Worm (Caenorhabditis elegans): ENCODE results near the gene vhl-1.
A peak's percentile ranks its signal among the peaks of the same experiment; 100 is the strongest.

vhl-1 gene

DNA sequence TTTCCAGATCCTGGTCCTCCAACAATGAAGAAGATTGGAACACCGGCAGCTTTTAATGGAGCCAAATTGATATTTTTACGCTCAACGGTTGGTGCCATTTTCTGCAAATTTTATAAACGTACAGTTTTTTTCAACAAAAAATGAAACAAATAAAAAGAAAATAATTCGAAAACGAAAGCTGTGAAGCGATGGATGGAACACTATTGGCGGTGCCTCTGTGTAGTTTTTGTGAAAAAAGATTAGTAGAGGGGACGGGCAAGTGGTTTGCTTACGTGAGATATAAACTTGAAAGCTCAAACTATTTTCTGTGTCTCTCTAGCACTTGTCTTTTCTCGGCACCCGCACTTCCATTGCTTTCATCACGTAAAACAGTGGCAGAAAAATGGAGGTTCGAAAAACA lies 19.5 kb upstream of the vhl-1 start, which contains the start of gene F38B2.4:
TSS of gene F38B2.4 (minus strand) at position 101 of the 400 bp plus-strand sequence.
- TF ChIP-seq nhr-12 (tag; optimal IDR thresholded peaks at IDR 0.05) (no peak), pha-4 (tag; optimal IDR thresholded peaks at IDR 0.05) (no peak), unc-39 (tag; optimal IDR thresholded peaks at IDR 0.05) (no peak), bed-3 (GFP tag; optimal IDR thresholded peaks at IDR 0.05) (no peak), nhr-28 (tag; optimal IDR thresholded peaks at IDR 0.05) (no peak), hlh-1 (tag; optimal IDR thresholded peaks at IDR 0.05) (no peak), ceh-83 (GFP tag; optimal IDR thresholded peaks at IDR 0.05) (no peak)

DNA sequence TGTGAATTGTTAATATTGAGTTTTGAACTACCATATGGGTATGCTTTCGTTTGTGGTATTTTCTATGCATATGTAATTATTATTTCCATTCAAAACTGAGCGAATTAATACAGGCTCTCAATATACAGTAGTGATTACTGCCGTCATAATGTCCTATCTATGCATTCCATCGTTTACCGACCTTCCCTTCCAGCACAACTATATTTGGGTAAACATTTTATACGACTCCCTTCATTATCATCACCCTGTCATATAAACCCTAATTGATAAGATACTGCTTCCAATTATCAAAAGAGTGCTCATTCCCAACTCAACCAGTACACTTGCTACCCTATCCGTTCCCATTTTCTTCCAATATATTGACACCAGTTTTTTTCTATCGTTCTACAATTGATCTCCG lies 17.2 kb upstream of the vhl-1 start:
- TF ChIP-seq nhr-76 (tag; optimal IDR thresholded peaks at IDR 0.05) (no peak), mls-2 (tag; optimal IDR thresholded peaks at IDR 0.05) (no peak), mep-1 (tag; optimal IDR thresholded peaks at IDR 0.05) (no peak), sem-2 (GFP tag; optimal IDR thresholded peaks at IDR 0.05) (no peak), nhr-2 (tag; optimal IDR thresholded peaks at IDR 0.05) (no peak), ceh-43 (GFP tag; optimal IDR thresholded peaks at IDR 0.05) (no peak), lsy-2 (tag; optimal IDR thresholded peaks at IDR 0.05) (no peak), elt-1 (tag; optimal IDR thresholded peaks at IDR 0.05; ENCODE audit: borderline replicate concordance, insufficient read depth) (no peak), pha-4 (tag; optimal IDR thresholded peaks at IDR 0.05) (no peak), ceh-39 (tag; optimal IDR thresholded peaks at IDR 0.05) (no peak), hlh-1 (tag; optimal IDR thresholded peaks at IDR 0.05) (no peak), ztf-11 (tag; optimal IDR thresholded peaks at IDR 0.05) (no peak), flh-1 (GFP tag; optimal IDR thresholded peaks at IDR 0.05) (no peak), nhr-237 (tag; optimal IDR thresholded peaks at IDR 0.05) (no peak), lin-13 (tag; optimal IDR thresholded peaks at IDR 0.05) (no peak)

DNA sequence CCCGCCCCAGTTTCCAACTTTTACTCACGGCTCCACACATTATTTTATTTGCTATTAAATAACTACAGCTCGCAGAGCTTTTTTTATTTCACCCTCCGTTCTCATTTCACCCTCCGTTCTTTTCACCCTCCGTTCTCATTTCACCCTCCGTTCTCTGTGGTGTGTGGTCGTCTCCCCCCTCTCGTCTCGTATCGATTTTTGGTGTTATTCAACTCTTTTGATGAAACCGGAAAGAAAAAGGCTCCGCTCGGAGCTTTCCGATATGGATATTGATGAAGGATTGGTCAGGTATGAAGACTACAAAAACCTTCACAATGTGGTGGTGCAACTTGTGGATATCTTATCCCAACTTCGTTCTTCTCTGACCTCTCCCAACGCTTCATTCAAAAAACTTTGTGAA lies 16.6 kb upstream of the vhl-1 start:
- TF ChIP-seq sptf-1 (tag; optimal IDR thresholded peaks at IDR 0.05): no peak
- no peak for TF ChIP-seq bed-3 (GFP tag; optimal IDR thresholded peaks at IDR 0.05)
- no peak for TF ChIP-seq nhr-12 (tag; optimal IDR thresholded peaks at IDR 0.05)
- no peak for TF ChIP-seq unc-62 (GFP tag; optimal IDR thresholded peaks at IDR 0.05)
- TF ChIP-seq ceh-83 (GFP tag; optimal IDR thresholded peaks at IDR 0.05): no peak
- no peak for TF ChIP-seq elt-1 (tag; optimal IDR thresholded peaks at IDR 0.05; ENCODE audit: borderline replicate concordance, insufficient read depth)
- TF ChIP-seq drap-1 (GFP tag; optimal IDR thresholded peaks at IDR 0.05): no peak
- no peak for TF ChIP-seq sem-2 (GFP tag; optimal IDR thresholded peaks at IDR 0.05)
- no peak for TF ChIP-seq nhr-2 (tag; optimal IDR thresholded peaks at IDR 0.05)
- no peak for TF ChIP-seq unc-120 (tag; optimal IDR thresholded peaks at IDR 0.05; ENCODE audit: poor library complexity, severe bottlenecking)

DNA sequence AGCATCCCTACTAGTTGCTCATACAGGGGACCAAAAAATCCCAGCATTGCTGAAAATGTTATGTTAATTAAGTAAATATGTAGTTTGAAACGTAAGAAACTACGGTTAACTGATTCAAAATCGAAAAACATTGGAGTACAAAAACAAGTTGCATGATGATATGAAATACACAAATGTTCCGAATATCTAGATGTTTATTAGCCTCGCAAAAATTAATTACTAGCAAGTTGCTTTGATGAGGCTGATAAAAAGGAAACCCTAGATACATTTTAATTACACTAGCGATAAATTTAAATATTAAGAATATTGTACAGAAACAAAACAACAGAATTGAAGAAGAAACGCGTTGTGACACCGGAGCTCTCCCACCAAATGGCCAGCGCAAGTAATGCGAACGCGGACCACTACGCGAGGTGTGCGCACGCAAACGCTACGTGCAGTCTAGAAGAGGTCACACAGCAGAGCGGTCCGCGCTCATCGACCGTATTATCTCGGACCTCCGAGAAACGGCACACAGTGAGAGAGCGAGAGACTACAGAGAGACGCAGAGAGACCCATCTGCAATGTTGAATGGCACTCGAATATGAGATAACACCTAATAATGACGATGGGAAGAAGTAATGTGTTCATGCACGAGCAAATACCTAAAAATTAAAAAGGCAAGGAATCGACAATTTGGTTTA lies 10.3 kb upstream of the vhl-1 start, which contains the start of gene inx-2:
TSS of gene inx-2 (minus strand) at position 51 of the 683 bp plus-strand sequence.
- TF ChIP-seq ceh-43 (GFP tag; optimal IDR thresholded peaks at IDR 0.05) (no peak), pha-4 (tag; optimal IDR thresholded peaks at IDR 0.05) (no peak), nhr-28 (tag; optimal IDR thresholded peaks at IDR 0.05) (no peak), mls-2 (tag; optimal IDR thresholded peaks at IDR 0.05) (peak; percentile 39), ceh-39 (tag; optimal IDR thresholded peaks at IDR 0.05) (peak; percentile 48), bed-3 (GFP tag; optimal IDR thresholded peaks at IDR 0.05) (no peak), ham-2 (GFP tag; optimal IDR thresholded peaks at IDR 0.05) (no peak), ztf-11 (tag; optimal IDR thresholded peaks at IDR 0.05) (peak; percentile 10), unc-39 (tag; optimal IDR thresholded peaks at IDR 0.05) (no peak), lin-13 (tag; optimal IDR thresholded peaks at IDR 0.05) (no peak), lsy-2 (tag; optimal IDR thresholded peaks at IDR 0.05) (no peak), unc-62 (GFP tag; optimal IDR thresholded peaks at IDR 0.05) (no peak), sem-2 (GFP tag; optimal IDR thresholded peaks at IDR 0.05) (no peak), cnd-1 (tag; optimal IDR thresholded peaks at IDR 0.05) (peak; percentile 26), blmp-1 (tag; optimal IDR thresholded peaks at IDR 0.05) (no peak), nhr-12 (tag; optimal IDR thresholded peaks at IDR 0.05) (no peak), nhr-2 (tag; optimal IDR thresholded peaks at IDR 0.05) (peak; percentile 78), mep-1 (tag; optimal IDR thresholded peaks at IDR 0.05) (peak; percentile 12)

DNA sequence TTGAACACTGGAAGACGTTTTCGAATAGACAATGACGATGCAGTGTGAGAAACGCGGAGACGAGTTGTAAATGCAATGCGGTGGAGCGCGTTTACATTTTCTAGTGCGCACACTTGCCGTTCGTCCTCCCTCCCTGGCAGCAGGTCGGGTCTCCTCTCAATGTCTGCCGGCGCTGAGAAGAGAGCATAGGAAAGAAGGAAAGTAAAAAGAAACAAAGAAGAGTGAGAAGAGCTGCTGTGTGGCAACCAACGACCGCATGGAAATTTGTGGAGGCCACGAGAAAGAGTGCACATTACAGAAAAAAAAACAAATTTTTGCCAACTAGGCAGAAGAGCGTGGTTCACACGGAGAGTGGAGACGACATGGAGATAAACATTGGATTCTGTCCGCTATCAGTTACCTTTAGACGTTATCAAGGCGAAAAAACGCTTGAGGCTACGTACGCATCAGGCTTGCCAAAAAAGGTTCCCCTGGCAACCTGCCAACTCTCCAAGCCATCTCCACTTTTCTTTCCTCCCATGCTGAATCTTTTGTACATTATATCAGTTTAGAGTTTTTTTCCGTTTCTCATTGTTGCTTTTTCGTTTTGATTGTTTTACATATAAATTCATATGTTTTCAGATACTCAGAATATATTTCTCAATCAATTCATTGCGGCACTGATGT lies 7.4 kb upstream of the vhl-1 start, which contains the start of the genes snrp-40.1 and F08G12.3:
TSS of gene snrp-40.1 (minus strand) at position 143 of the 666 bp plus-strand sequence.
TSS of gene F08G12.3 (plus strand) at position 616 of the 666 bp plus-strand sequence.
- TF ChIP-seq sem-2 (GFP tag; optimal IDR thresholded peaks at IDR 0.05) (no peak), mab-5 (tag; optimal IDR thresholded peaks at IDR 0.05) (no peak), blmp-1 (tag; optimal IDR thresholded peaks at IDR 0.05) (no peak), unc-62 (GFP tag; optimal IDR thresholded peaks at IDR 0.05) (peak; percentile 13), unc-120 (tag; optimal IDR thresholded peaks at IDR 0.05; ENCODE audit: poor library complexity, severe bottlenecking) (peak; percentile 15), mls-2 (tag; optimal IDR thresholded peaks at IDR 0.05) (peak; percentile 48), cnd-1 (tag; optimal IDR thresholded peaks at IDR 0.05) (peak; percentile 29), zip-8 (tag; optimal IDR thresholded peaks at IDR 0.05) (no peak), lin-32 (GFP tag; optimal IDR thresholded peaks at IDR 0.05) (no peak), elt-3 (tag; optimal IDR thresholded peaks at IDR 0.05) (no peak), lsy-2 (tag; optimal IDR thresholded peaks at IDR 0.05) (peak; percentile 48), flh-1 (GFP tag; optimal IDR thresholded peaks at IDR 0.05) (no peak), snpc-4 (tag; optimal IDR thresholded peaks at IDR 0.05) (no peak), lin-13 (tag; optimal IDR thresholded peaks at IDR 0.05) (no peak), nhr-237 (tag; optimal IDR thresholded peaks at IDR 0.05) (no peak), ceh-39 (tag; optimal IDR thresholded peaks at IDR 0.05) (no peak), ztf-11 (tag; optimal IDR thresholded peaks at IDR 0.05) (peak; percentile 49), nhr-76 (tag; optimal IDR thresholded peaks at IDR 0.05) (no peak), bed-3 (GFP tag; optimal IDR thresholded peaks at IDR 0.05) (no peak), drap-1 (GFP tag; optimal IDR thresholded peaks at IDR 0.05) (peak; percentile 56), sptf-1 (tag; optimal IDR thresholded peaks at IDR 0.05) (peak; percentile 66), ceh-43 (GFP tag; optimal IDR thresholded peaks at IDR 0.05) (no peak), nhr-28 (tag; optimal IDR thresholded peaks at IDR 0.05) (no peak), tbx-8 (GFP tag; optimal IDR thresholded peaks at IDR 0.05) (no peak), nhr-12 (tag; optimal IDR thresholded peaks at IDR 0.05) (no peak), M03D4.4 (tag; optimal IDR thresholded peaks at IDR 0.05) (peak; percentile 72), unc-39 (tag; optimal IDR thresholded peaks at IDR 0.05) (peak; percentile 15), pha-4 (tag; optimal IDR thresholded peaks at IDR 0.05) (peak; percentile 52), ham-2 (GFP tag; optimal IDR thresholded peaks at IDR 0.05) (no peak)

All from whole organism, mixed stage, embryonic.